Worm (Caenorhabditis elegans) whole organism, L1 larva: Measurements from ENCODE around the gene plrg-1.

Experiments
- aha-1 ChIP-seq: fragments of 150-350 bp; optimal IDR thresholded peaks from 2 replicates; lab custom pipeline; 2014; ENCODE audit warnings: missing biosample characterization, missing genetic modification characterization
- aly-2 ChIP-seq: fragments of 150-350 bp; optimal IDR thresholded peaks from 2 replicates; lab custom pipeline; 2014; ENCODE audit warnings: missing biosample characterization, missing genetic modification characterization
- ceh-8 ChIP-seq: fragments of 200-800 bp; sonication (Bioruptor generic); optimal IDR thresholded peaks from 2 replicates; lab custom pipeline; 2018; ENCODE audit warnings: mild to moderate bottlenecking, missing genetic modification characterization, moderate library complexity, missing compliant biosample characterization
- ceh-90 ChIP-seq: sonication (generic microtip); optimal IDR thresholded peaks from 2 replicates; lab custom pipeline; 2016; ENCODE audit warnings: missing genetic modification characterization, missing compliant biosample characterization
- dsc-1 ChIP-seq: sonication (generic microtip); optimal IDR thresholded peaks from 2 replicates; lab custom pipeline; 2016; ENCODE audit warnings: mild to moderate bottlenecking, missing genetic modification characterization, missing compliant biosample characterization
- efl-1 ChIP-seq, 4 experiments: fragments of 150-350 bp; optimal IDR thresholded peaks in 3 of 4; peaks in 1 of 4; 1 replicate in 1 of 4; 2 replicates in 3 of 4; lab custom pipeline; 2014; ENCODE audit warnings: missing biosample characterization in 2 of 4, missing genetic modification characterization in 2 of 4, missing genetic modification reagents in 2 of 4
- efl-3 ChIP-seq: fragments of 200-800 bp; sonication (Bioruptor generic); optimal IDR thresholded peaks from 2 replicates; lab custom pipeline; 2018; ENCODE audit warnings: mild to moderate bottlenecking, missing genetic modification characterization, missing compliant biosample characterization
- elt-2 ChIP-seq: sonication (generic microtip); optimal IDR thresholded peaks from 2 replicates; lab custom pipeline; 2016; ENCODE audit warnings: missing genetic modification characterization, mild to moderate bottlenecking, inconsistent platforms, missing compliant biosample characterization, missing genetic modification reagents
- fkh-4 ChIP-seq: sonication (generic microtip); optimal IDR thresholded peaks from 2 replicates; lab custom pipeline; 2016; ENCODE audit warnings: missing compliant biosample characterization, missing genetic modification characterization, borderline replicate concordance
- fkh-8 ChIP-seq: sonication (generic microtip); optimal IDR thresholded peaks from 2 replicates; lab custom pipeline; 2016; ENCODE audit warnings: mild to moderate bottlenecking, missing genetic modification characterization, missing compliant biosample characterization
- grh-1 ChIP-seq: fragments of 200-800 bp; sonication (Bioruptor generic); IDR thresholded peaks from 2 replicates; pipeline ENCODE4 v1.3.6; 2022; ENCODE audit warnings: missing genetic modification reagents, missing genetic modification characterization, missing compliant biosample characterization
- hlh-17 ChIP-seq: fragments of 200-800 bp; sonication (Bioruptor generic); optimal IDR thresholded peaks from 2 replicates; lab custom pipeline; 2018; ENCODE audit warnings: missing genetic modification characterization, mild to moderate bottlenecking, missing compliant biosample characterization, moderate library complexity, borderline replicate concordance
- lin-14 ChIP-seq: fragments of 200-800 bp; sonication (Bioruptor generic); optimal IDR thresholded peaks from 2 replicates; lab custom pipeline; 2018; ENCODE audit warnings: mild to moderate bottlenecking, missing genetic modification characterization, moderate library complexity, missing compliant biosample characterization
- lin-15B ChIP-seq: fragments of 150-350 bp; sonication (generic microtip); optimal IDR thresholded peaks from 3 replicates; lab custom pipeline; 2014; ENCODE audit warnings: missing biosample characterization, missing genetic modification characterization
- lin-35 ChIP-seq, 2 experiments: fragments of 150-350 bp; optimal IDR thresholded peaks; 2 replicates each; lab custom pipeline; 2014; ENCODE audit warnings: missing biosample characterization in 2 of 2, missing genetic modification characterization in 2 of 2, missing genetic modification reagents in 2 of 2
- lir-3 ChIP-seq: sonication (generic microtip); optimal IDR thresholded peaks from 2 replicates; lab custom pipeline; 2016; ENCODE audit warnings: mild to moderate bottlenecking, missing genetic modification characterization, moderate library complexity, missing compliant biosample characterization; ENCODE audit not compliant: poor library complexity
- lsy-2 ChIP-seq, 2 experiments: fragments of 150-350 bp; optimal IDR thresholded peaks; 2 replicates each; lab custom pipeline; 2014; ENCODE audit warnings: missing biosample characterization in 2 of 2, missing genetic modification characterization in 2 of 2
- mdl-1 ChIP-seq, 2 experiments: fragments of 150-350 bp; optimal IDR thresholded peaks; 2 replicates each; lab custom pipeline; 2014 to 2017; ENCODE audit warnings: missing biosample characterization in 2 of 2, missing genetic modification characterization in 2 of 2, inconsistent platforms in 1 of 2
- nhr-11 ChIP-seq: fragments of 150-350 bp; optimal IDR thresholded peaks from 2 replicates; lab custom pipeline; 2014; ENCODE audit warnings: missing biosample characterization, missing genetic modification characterization
- nhr-19 ChIP-seq: fragments of 200-800 bp; sonication (Bioruptor generic); conservative IDR thresholded peaks from 2 replicates; pipeline ENCODE4 v1.3.6; 2022; ENCODE audit warnings: missing genetic modification characterization, missing compliant biosample characterization
- nhr-20 ChIP-seq: sonication (generic microtip); optimal IDR thresholded peaks from 2 replicates; lab custom pipeline; 2016; ENCODE audit warnings: mild to moderate bottlenecking, missing genetic modification characterization, missing compliant biosample characterization
- nhr-28 ChIP-seq: fragments of 150-350 bp; optimal IDR thresholded peaks from 2 replicates; lab custom pipeline; 2014; ENCODE audit warnings: missing biosample characterization, missing genetic modification characterization
- nhr-71 ChIP-seq: sonication (generic microtip); optimal IDR thresholded peaks from 2 replicates; lab custom pipeline; 2016; ENCODE audit warnings: mild to moderate bottlenecking, missing genetic modification characterization, moderate library complexity, missing compliant biosample characterization
- nhr-76 ChIP-seq: sonication (generic microtip); optimal IDR thresholded peaks from 2 replicates; lab custom pipeline; 2017; ENCODE audit warnings: missing biosample characterization, missing genetic modification characterization
- nhr-77 ChIP-seq: fragments of 150-350 bp; optimal IDR thresholded peaks from 2 replicates; lab custom pipeline; 2014; ENCODE audit warnings: missing biosample characterization, missing genetic modification characterization
- nhr-90 ChIP-seq: sonication (generic microtip); optimal IDR thresholded peaks from 2 replicates; lab custom pipeline; 2016; ENCODE audit warnings: mild to moderate bottlenecking, missing genetic modification characterization, missing compliant biosample characterization; ENCODE audit not compliant: poor library complexity
- pax-3 ChIP-seq: fragments of 200-800 bp; sonication (Bioruptor generic); optimal IDR thresholded peaks from 2 replicates; lab custom pipeline; 2018; ENCODE audit warnings: mild to moderate bottlenecking, missing genetic modification characterization, moderate library complexity, missing compliant biosample characterization
- pqm-1 ChIP-seq: sonication (generic microtip); optimal IDR thresholded peaks from 3 replicates; lab custom pipeline; 2017; ENCODE audit warnings: missing biosample characterization, missing genetic modification characterization
- skn-1 ChIP-seq: fragments of 150-350 bp; optimal IDR thresholded peaks from 2 replicates; lab custom pipeline; 2014; ENCODE audit warnings: missing biosample characterization, missing genetic modification characterization
- sox-4 ChIP-seq: sonication (generic microtip); optimal IDR thresholded peaks from 2 replicates; lab custom pipeline; 2016; ENCODE audit warnings: missing genetic modification characterization, missing compliant biosample characterization
- sup-37 ChIP-seq: fragments of 200-800 bp; sonication (Bioruptor generic); optimal IDR thresholded peaks from 2 replicates; lab custom pipeline; 2018; ENCODE audit warnings: mild to moderate bottlenecking, missing genetic modification characterization, missing compliant biosample characterization
- unc-30 ChIP-seq: sonication (generic microtip); optimal IDR thresholded peaks from 2 replicates; lab custom pipeline; 2017; ENCODE audit warnings: missing biosample characterization, missing genetic modification characterization
- xbp-1 ChIP-seq: sonication (generic microtip); optimal IDR thresholded peaks from 2 replicates; lab custom pipeline; 2016; ENCODE audit warnings: missing genetic modification characterization, missing compliant biosample characterization
- zip-4 ChIP-seq: fragments of 200-800 bp; sonication (Bioruptor generic); optimal IDR thresholded peaks from 2 replicates; lab custom pipeline; 2018; ENCODE audit warnings: mild to moderate bottlenecking, missing genetic modification characterization, moderate library complexity, missing compliant biosample characterization
- ztf-11 ChIP-seq, 2 experiments: sonication (generic microtip); optimal IDR thresholded peaks; 2 replicates each; lab custom pipeline; 2016 to 2017; ENCODE audit warnings: missing genetic modification characterization in 2 of 2, missing biosample characterization in 1 of 2, missing compliant biosample characterization in 1 of 2

The plrg-1 gene

ce11 chrV:10801154-10801553, 6.6 kb downstream of the plrg-1 start, which contains the start of gene D1054.18:
Gene D1054.18 (minus strand): TSS chrV:10801198.
- TF ChIP-seq fkh-8 = no peak
- TF ChIP-seq pax-3 (tag; lab: Kevin White, UChicago) = no peak
- TF ChIP-seq fkh-4 (tag; lab: Kevin White, UChicago) = no peak
- TF ChIP-seq pqm-1 (tag; lab: Kevin White, UChicago) = peak; percentile 59
- TF ChIP-seq nhr-20 (tag; lab: Kevin White, UChicago) = peak; percentile 0
- TF ChIP-seq zip-4 = no peak
- no peak for TF ChIP-seq efl-1 (optimal IDR thresholded peaks at IDR 0.05; lab: Kevin White, UChicago)
- peak in 1 of 2 experiments; percentile 75 for TF ChIP-seq efl-1 (GFP tag; optimal IDR thresholded peaks at IDR 0.05 in 1 of 2; lab: Kevin White, UChicago)
- TF ChIP-seq nhr-28 (tag; lab: Kevin White, UChicago) = no peak
- peak; percentile 12 for TF ChIP-seq nhr-90 (tag; lab: Kevin White, UChicago)
- TF ChIP-seq elt-2 (tag; lab: Kevin White, UChicago) = peak; percentile 94
- TF ChIP-seq nhr-71 (tag; lab: Kevin White, UChicago) = peak; percentile 25
- peak in 1 of 2 experiments; percentile 28 for TF ChIP-seq lin-35 (GFP tag; optimal IDR thresholded peaks at IDR 0.05; lab: Kevin White, UChicago)
- TF ChIP-seq mdl-1 (tag; optimal IDR thresholded peaks at IDR 0.05; lab: Kevin White, UChicago) = peak in 1 of 2 experiments; percentile 15

DNA sequence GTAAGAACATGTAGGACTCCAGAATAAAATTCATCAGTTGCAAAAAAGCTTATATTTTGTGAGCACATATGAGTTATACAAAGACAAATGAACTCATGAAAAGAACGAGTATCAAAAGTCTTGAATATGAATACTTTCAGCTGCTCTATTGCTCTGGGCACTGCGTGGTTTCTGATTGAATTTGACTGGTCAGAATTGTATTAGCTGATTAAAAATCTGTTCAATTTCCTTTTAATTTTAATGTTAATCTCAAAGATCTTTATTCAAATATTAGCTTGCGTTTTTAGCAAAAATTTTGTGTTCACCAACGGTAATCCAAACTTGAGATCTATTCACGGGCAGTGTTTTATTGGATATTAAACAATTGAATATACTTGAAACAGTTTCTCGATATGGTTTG, 9.6 kb downstream of the plrg-1 start, which contains the start of gene srh-184:
srh-184 (minus strand) TSS at position 101 of the 400 bp plus-strand sequence.
- TF ChIP-seq nhr-19 (GFP tag; lab: Robert Waterston, UW) (no peak), fkh-8 (no peak)
- TF ChIP-seq, all 84 proteins: peak for 0

DNA sequence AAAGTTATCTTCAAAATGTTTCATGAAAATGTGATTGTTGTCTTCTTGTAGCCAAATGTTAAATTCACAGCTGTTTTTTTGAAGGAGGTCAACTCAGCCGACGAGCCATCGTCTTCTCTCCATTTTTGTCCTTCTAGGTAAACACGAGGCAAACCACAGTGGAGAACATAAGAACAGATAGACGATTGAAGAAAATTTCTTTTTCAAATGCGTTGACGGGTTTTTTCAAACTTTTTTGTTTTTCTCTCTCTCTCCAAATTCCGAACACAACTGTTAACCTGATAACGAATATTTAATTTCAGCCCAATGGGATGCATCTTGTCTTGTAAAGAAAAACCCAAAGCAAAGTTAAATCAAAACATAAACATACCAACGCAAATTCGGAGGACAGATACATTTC, 12.2 kb downstream of the plrg-1 start, which contains the start of gene D1054.19:
D1054.19 (plus strand) TSS at position 301 of the 400 bp plus-strand sequence.
- no peak for TF ChIP-seq lin-15B
- TF ChIP-seq, all 84 proteins: peak for 0

DNA sequence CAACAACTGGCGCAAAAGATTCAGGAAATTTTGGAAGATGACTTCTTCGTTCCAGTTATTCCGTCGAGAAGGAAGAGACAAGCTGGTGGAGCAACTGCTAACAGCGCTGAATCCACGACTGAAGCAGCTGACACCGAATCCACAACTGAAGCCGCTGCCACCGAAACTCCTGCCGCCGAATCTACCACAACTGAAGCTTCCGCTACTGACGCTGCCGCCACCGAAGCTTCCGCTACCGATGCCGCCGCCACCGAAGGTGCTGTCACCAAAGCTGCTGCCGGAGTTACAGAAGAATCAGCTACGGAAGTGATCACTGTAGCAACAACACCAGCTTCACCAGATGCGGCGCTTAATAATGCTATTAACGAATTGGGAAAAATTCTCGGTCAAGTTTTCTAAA, 13.2 kb downstream of the plrg-1 start:
- TF ChIP-seq grh-1 (no peak), nhr-19 (GFP tag; lab: Robert Waterston, UW) (no peak), fkh-8 (no peak), nhr-20 (tag; lab: Kevin White, UChicago) (no peak), aha-1 (tag; lab: Kevin White, UChicago) (no peak), hlh-17 (no peak), lin-14 (GFP tag; lab: Kevin White, UChicago) (no peak), ztf-11 (tag; optimal IDR thresholded peaks at IDR 0.05; lab: Kevin White, UChicago) (no peak), nhr-76 (no peak), dsc-1 (tag; lab: Kevin White, UChicago) (no peak), xbp-1 (tag; lab: Kevin White, UChicago) (no peak), sup-37 (no peak), lir-3 (tag; lab: Kevin White, UChicago) (no peak), ceh-90 (tag; lab: Kevin White, UChicago) (no peak), lsy-2 (tag; optimal IDR thresholded peaks at IDR 0.05; lab: Kevin White, UChicago) (no peak), lin-15B (no peak), skn-1 (tag; lab: Kevin White, UChicago) (no peak), ceh-8 (GFP tag; lab: Kevin White, UChicago) (no peak), efl-3 (no peak)

DNA sequence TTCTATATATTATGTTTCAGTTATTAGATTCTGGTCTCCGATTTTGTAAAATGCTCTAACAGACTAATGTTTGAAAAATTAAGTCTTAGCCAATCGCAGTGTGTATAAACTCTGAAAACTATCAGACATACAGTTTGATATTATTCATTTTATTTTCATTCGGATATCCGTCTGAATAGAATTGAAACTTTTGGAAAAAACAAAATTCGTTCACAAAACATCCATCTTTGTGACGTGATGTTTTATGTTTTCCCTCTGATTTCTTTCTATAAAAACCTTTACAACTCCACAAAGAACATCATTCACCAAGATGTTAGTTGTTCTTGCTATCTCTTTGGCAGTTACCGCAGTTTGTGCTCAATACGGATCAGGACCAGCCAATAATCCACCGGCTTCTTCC, 14.2 kb downstream of the plrg-1 start, which contains the start of gene ule-3:
ule-3 (plus strand) TSS at position 301 of the 400 bp plus-strand sequence.
- TF ChIP-seq nhr-77 (tag; lab: Kevin White, UChicago) = no peak
- TF ChIP-seq unc-30 (tag; lab: Kevin White, UChicago) = no peak
- no peak for TF ChIP-seq sox-4
- no peak for TF ChIP-seq nhr-11 (tag; lab: Kevin White, UChicago)
- TF ChIP-seq aly-2 (tag; lab: Kevin White, UChicago) = no peak
